Worm (Caenorhabditis elegans) whole organism, L1 larva: ENCODE results near the gene rpl-33.
"Not testable (repeated sequence)": the region's sequence is repeated elsewhere in the genome, so short reads cannot be mapped to it uniquely, and the experiment has no call there.

Source experiments
- C16A3.4 ChIP-seq: fragments of 150-350 bp; optimal IDR thresholded peaks from 2 replicates; lab custom pipeline; 2014; ENCODE audit warnings: missing biosample characterization, missing genetic modification characterization
- C34B4.2 ChIP-seq: sonication (generic microtip); optimal IDR thresholded peaks from 2 replicates; lab custom pipeline; 2017; ENCODE audit warnings: mild to moderate bottlenecking, missing genetic modification characterization, missing compliant biosample characterization
- aha-1 ChIP-seq: fragments of 150-350 bp; optimal IDR thresholded peaks from 2 replicates; lab custom pipeline; 2014; ENCODE audit warnings: missing biosample characterization, missing genetic modification characterization
- alr-1 ChIP-seq: fragments of 200-800 bp; sonication (Bioruptor generic); optimal IDR thresholded peaks from 2 replicates; lab custom pipeline; 2018; ENCODE audit warnings: borderline replicate concordance, mild to moderate bottlenecking, missing genetic modification characterization, missing compliant biosample characterization
- blmp-1 ChIP-seq: fragments of 150-350 bp; optimal IDR thresholded peaks from 2 replicates; lab custom pipeline; 2014; ENCODE audit warnings: missing biosample characterization, missing genetic modification characterization
- ceh-63 ChIP-seq: fragments of 200-800 bp; sonication (Bioruptor generic); optimal IDR thresholded peaks from 2 replicates; lab custom pipeline; 2018; ENCODE audit warnings: mild to moderate bottlenecking, missing genetic modification characterization, missing compliant biosample characterization
- ceh-82 ChIP-seq, 3 experiments: fragments of 150-350 bp in 1 of 3; sonication (generic microtip) in 2 of 3; optimal IDR thresholded peaks; 2 replicates each; lab custom pipeline; 2014 to 2017; ENCODE audit warnings: missing biosample characterization in 3 of 3, missing genetic modification characterization in 3 of 3
- ceh-88 ChIP-seq: fragments of 200-800 bp; sonication (Bioruptor generic); IDR thresholded peaks from 2 replicates; pipeline ENCODE4 v1.3.6; 2022; ENCODE audit warnings: missing genetic modification characterization, missing compliant biosample characterization
- ceh-90 ChIP-seq: sonication (generic microtip); optimal IDR thresholded peaks from 2 replicates; lab custom pipeline; 2016; ENCODE audit warnings: missing genetic modification characterization, missing compliant biosample characterization
- ces-1 ChIP-seq: fragments of 150-350 bp; optimal IDR thresholded peaks from 2 replicates; lab custom pipeline; 2014; ENCODE audit warnings: missing biosample characterization, missing genetic modification reagents, missing genetic modification characterization
- efl-1 ChIP-seq, 4 experiments: fragments of 150-350 bp; optimal IDR thresholded peaks in 3 of 4; peaks in 1 of 4; 1 replicate in 1 of 4; 2 replicates in 3 of 4; lab custom pipeline; 2014; ENCODE audit warnings: missing biosample characterization in 2 of 4, missing genetic modification characterization in 2 of 4, missing genetic modification reagents in 2 of 4
- efl-3 ChIP-seq: fragments of 200-800 bp; sonication (Bioruptor generic); optimal IDR thresholded peaks from 2 replicates; lab custom pipeline; 2018; ENCODE audit warnings: mild to moderate bottlenecking, missing genetic modification characterization, missing compliant biosample characterization
- egl-13 ChIP-seq: sonication (generic microtip); optimal IDR thresholded peaks from 2 replicates; lab custom pipeline; 2016; ENCODE audit warnings: missing genotype, missing genetic modification reagents, missing genetic modification characterization, missing compliant biosample characterization
- fkh-4 ChIP-seq: sonication (generic microtip); optimal IDR thresholded peaks from 2 replicates; lab custom pipeline; 2016; ENCODE audit warnings: missing compliant biosample characterization, missing genetic modification characterization, borderline replicate concordance
- grh-1 ChIP-seq: fragments of 200-800 bp; sonication (Bioruptor generic); IDR thresholded peaks from 2 replicates; pipeline ENCODE4 v1.3.6; 2022; ENCODE audit warnings: missing genetic modification reagents, missing genetic modification characterization, missing compliant biosample characterization
- hlh-4 ChIP-seq: sonication (generic microtip); optimal IDR thresholded peaks from 2 replicates; lab custom pipeline; 2016; ENCODE audit warnings: mild to moderate bottlenecking, missing genetic modification characterization, missing compliant biosample characterization
- hpl-2 ChIP-seq: fragments of 150-350 bp; optimal IDR thresholded peaks from 2 replicates; lab custom pipeline; 2014; ENCODE audit warnings: missing biosample characterization, missing genetic modification reagents, missing genetic modification characterization
- isw-1 ChIP-seq: fragments of 200-800 bp; sonication (Bioruptor generic); IDR thresholded peaks from 2 replicates; pipeline ENCODE4 v1.3.6; 2022; ENCODE audit warnings: missing genetic modification characterization, missing compliant biosample characterization
- lin-15B ChIP-seq: fragments of 150-350 bp; sonication (generic microtip); optimal IDR thresholded peaks from 3 replicates; lab custom pipeline; 2014; ENCODE audit warnings: missing biosample characterization, missing genetic modification characterization
- lin-35 ChIP-seq, 2 experiments: fragments of 150-350 bp; optimal IDR thresholded peaks; 2 replicates each; lab custom pipeline; 2014; ENCODE audit warnings: missing biosample characterization in 2 of 2, missing genetic modification characterization in 2 of 2, missing genetic modification reagents in 2 of 2
- lin-39 ChIP-seq: fragments of 150-350 bp; optimal IDR thresholded peaks from 2 replicates; lab custom pipeline; 2014; ENCODE audit warnings: missing biosample characterization, missing genetic modification reagents, missing genetic modification characterization
- lir-3 ChIP-seq: sonication (generic microtip); optimal IDR thresholded peaks from 2 replicates; lab custom pipeline; 2016; ENCODE audit warnings: mild to moderate bottlenecking, missing genetic modification characterization, moderate library complexity, missing compliant biosample characterization; ENCODE audit not compliant: poor library complexity
- lsy-2 ChIP-seq, 2 experiments: fragments of 150-350 bp; optimal IDR thresholded peaks; 2 replicates each; lab custom pipeline; 2014; ENCODE audit warnings: missing biosample characterization in 2 of 2, missing genetic modification characterization in 2 of 2
- mep-1 ChIP-seq: fragments of 150-350 bp; optimal IDR thresholded peaks from 2 replicates; lab custom pipeline; 2014; ENCODE audit warnings: missing biosample characterization, missing genetic modification characterization
- nhr-11 ChIP-seq: fragments of 150-350 bp; optimal IDR thresholded peaks from 2 replicates; lab custom pipeline; 2014; ENCODE audit warnings: missing biosample characterization, missing genetic modification characterization
- nhr-19 ChIP-seq: fragments of 200-800 bp; sonication (Bioruptor generic); conservative IDR thresholded peaks from 2 replicates; pipeline ENCODE4 v1.3.6; 2022; ENCODE audit warnings: missing genetic modification characterization, missing compliant biosample characterization
- nhr-20 ChIP-seq: sonication (generic microtip); optimal IDR thresholded peaks from 2 replicates; lab custom pipeline; 2016; ENCODE audit warnings: mild to moderate bottlenecking, missing genetic modification characterization, missing compliant biosample characterization
- nhr-237 ChIP-seq: fragments of 150-350 bp; optimal IDR thresholded peaks from 2 replicates; lab custom pipeline; 2014; ENCODE audit warnings: missing biosample characterization, missing genetic modification characterization
- nhr-76 ChIP-seq: sonication (generic microtip); optimal IDR thresholded peaks from 2 replicates; lab custom pipeline; 2017; ENCODE audit warnings: missing biosample characterization, missing genetic modification characterization
- nhr-77 ChIP-seq: fragments of 150-350 bp; optimal IDR thresholded peaks from 2 replicates; lab custom pipeline; 2014; ENCODE audit warnings: missing biosample characterization, missing genetic modification characterization
- nhr-84 ChIP-seq: sonication (generic microtip); optimal IDR thresholded peaks from 2 replicates; lab custom pipeline; 2017; ENCODE audit warnings: missing biosample characterization, missing genetic modification characterization
- pag-3 ChIP-seq: sonication (generic microtip); optimal IDR thresholded peaks from 2 replicates; lab custom pipeline; 2017; ENCODE audit warnings: missing genetic modification characterization, mild to moderate bottlenecking, missing compliant biosample characterization, antibody characterized with exemption, borderline replicate concordance; ENCODE audit not compliant: insufficient read depth
- pqm-1 ChIP-seq: sonication (generic microtip); optimal IDR thresholded peaks from 3 replicates; lab custom pipeline; 2017; ENCODE audit warnings: missing biosample characterization, missing genetic modification characterization
- skn-1 ChIP-seq: fragments of 150-350 bp; optimal IDR thresholded peaks from 2 replicates; lab custom pipeline; 2014; ENCODE audit warnings: missing biosample characterization, missing genetic modification characterization
- snpc-4 ChIP-seq: fragments of 150-350 bp; optimal IDR thresholded peaks from 2 replicates; lab custom pipeline; 2014; ENCODE audit warnings: missing biosample characterization, missing genetic modification characterization
- snu-23 ChIP-seq: sonication (generic microtip); optimal IDR thresholded peaks from 2 replicates; lab custom pipeline; 2016; ENCODE audit warnings: missing genetic modification characterization, missing compliant biosample characterization
- sptf-1 ChIP-seq: fragments of 150-350 bp; optimal IDR thresholded peaks from 2 replicates; lab custom pipeline; 2014; ENCODE audit warnings: missing biosample characterization, missing genetic modification characterization
- sup-37 ChIP-seq: fragments of 200-800 bp; sonication (Bioruptor generic); optimal IDR thresholded peaks from 2 replicates; lab custom pipeline; 2018; ENCODE audit warnings: mild to moderate bottlenecking, missing genetic modification characterization, missing compliant biosample characterization
- tlp-1 ChIP-seq: fragments of 150-350 bp; optimal IDR thresholded peaks from 2 replicates; lab custom pipeline; 2014; ENCODE audit warnings: missing biosample characterization, missing genetic modification characterization
- unc-130 ChIP-seq: fragments of 150-350 bp; optimal IDR thresholded peaks from 2 replicates; lab custom pipeline; 2017; ENCODE audit warnings: missing biosample characterization, missing genetic modification characterization, inconsistent platforms
- unc-30 ChIP-seq: sonication (generic microtip); optimal IDR thresholded peaks from 2 replicates; lab custom pipeline; 2017; ENCODE audit warnings: missing biosample characterization, missing genetic modification characterization
- unc-62 ChIP-seq: fragments of 150-350 bp; optimal IDR thresholded peaks from 2 replicates; lab custom pipeline; 2014; ENCODE audit warnings: missing biosample characterization, missing genetic modification reagents, missing genetic modification characterization
- unc-86 ChIP-seq: sonication (generic microtip); optimal IDR thresholded peaks from 2 replicates; lab custom pipeline; 2016; ENCODE audit warnings: missing genetic modification characterization, missing compliant biosample characterization
- unc-98 ChIP-seq: fragments of 200-800 bp; sonication (Bioruptor generic); IDR thresholded peaks from 2 replicates; pipeline ENCODE4 v1.3.6; 2022; ENCODE audit warnings: missing genetic modification characterization, missing compliant biosample characterization
- xbp-1 ChIP-seq: sonication (generic microtip); optimal IDR thresholded peaks from 2 replicates; lab custom pipeline; 2016; ENCODE audit warnings: missing genetic modification characterization, missing compliant biosample characterization
- zag-1 ChIP-seq: fragments of 150-350 bp; optimal IDR thresholded peaks from 2 replicates; lab custom pipeline; 2014; ENCODE audit warnings: missing biosample characterization, missing genetic modification characterization

Gene rpl-33

DNA sequence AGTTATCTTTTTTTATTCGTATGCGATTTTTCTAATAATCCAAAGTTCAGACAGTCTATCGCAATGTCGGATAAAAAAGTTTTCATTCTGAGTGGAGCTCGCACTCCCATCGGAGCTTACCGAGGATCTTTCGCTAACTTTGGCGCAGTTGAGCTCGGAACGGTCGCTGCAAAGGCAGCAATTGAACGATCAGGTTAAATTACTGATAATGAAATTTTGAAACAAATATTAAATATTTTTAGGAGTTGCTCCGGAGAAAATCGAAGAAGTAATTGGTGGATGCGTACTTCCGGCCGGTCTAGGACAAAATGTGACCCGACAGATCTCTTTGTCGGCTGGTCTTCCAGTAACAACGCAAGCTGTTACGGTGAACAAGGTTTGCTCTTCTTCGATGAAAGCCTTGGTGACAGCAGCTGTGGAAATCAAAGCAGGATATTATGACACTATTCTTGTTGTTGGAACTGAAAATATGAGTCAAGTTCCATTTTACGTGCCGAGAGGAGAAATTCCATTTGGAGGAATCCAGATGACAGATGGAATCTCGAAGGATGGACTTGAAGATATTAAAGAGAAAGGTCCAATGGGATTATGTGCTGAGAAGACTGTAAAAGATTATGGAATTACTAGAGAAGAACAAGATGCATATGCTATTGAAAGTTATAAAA lies 29.7 kb upstream of the rpl-33 start, which contains the start of gene T02G5.7:
Gene T02G5.7 (plus strand): TSS at position 51 of the 665 bp plus-strand sequence.
- TF ChIP-seq lir-3 = no peak
- 0 out of 2 replicates have a peak, but pooled peaks have one; percentile 5 for TF ChIP-seq grh-1 (GFP tag; lab: Robert Waterston, UW)
- TF ChIP-seq unc-86 (tag; lab: Kevin White, UChicago) = no peak
- no peak for TF ChIP-seq ceh-63 (GFP tag; lab: Kevin White, UChicago)
- TF ChIP-seq snpc-4 = no peak

DNA sequence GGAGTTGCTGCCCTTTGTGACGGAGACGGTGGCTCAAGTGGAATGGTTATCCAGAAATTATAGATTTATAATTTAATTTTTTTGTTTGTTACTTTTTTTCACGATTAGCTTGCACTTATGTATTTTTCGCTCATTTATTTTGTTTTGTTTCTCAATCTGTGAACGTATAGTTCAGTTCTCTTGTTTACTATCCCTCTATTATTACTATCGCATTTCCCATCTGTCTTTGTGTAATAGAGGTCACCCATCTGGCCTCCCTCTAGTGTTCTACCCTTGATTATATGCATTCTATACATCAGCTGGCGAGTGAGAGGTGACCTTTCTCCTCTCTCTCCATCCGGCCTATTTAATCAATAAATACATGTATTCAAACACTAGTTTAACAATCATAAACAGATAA lies 21.3 kb upstream of the rpl-33 start, which contains the start of the genes T02G5.14 and T02G5.15:
Gene T02G5.14 (plus strand): TSS at position 301 of the 400 bp plus-strand sequence.
Gene T02G5.15 (plus strand): TSS at position 301 of the 400 bp plus-strand sequence.
- not testable (repeated sequence) for TF ChIP-seq lin-39 (tag; lab: Kevin White, UChicago); egl-13; fkh-4 (tag; lab: Kevin White, UChicago)
- TF ChIP-seq, all 84 proteins: peak for 0; not testable (repeated sequence) for 84

DNA sequence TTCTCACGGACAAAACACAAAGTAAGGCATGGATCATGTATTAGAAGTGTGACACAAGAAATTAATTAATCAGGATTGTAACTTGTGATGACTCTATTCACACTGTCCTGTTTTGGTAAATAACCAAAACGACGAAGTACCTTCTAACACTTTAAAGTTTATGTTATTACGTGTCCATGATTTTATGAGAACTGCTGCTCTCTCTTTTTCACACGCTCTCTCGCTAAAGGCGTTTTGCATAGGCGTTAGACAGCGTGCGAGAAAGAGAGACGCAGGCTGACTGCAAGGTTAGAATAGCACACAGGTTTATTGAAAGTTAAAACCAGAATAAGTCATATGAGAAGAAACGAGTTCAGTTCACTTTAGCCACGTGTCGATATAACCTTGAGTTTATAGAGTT lies 15.3 kb upstream of the rpl-33 start:
- TF ChIP-seq C16A3.4 = no peak
- peak; percentile 44 for TF ChIP-seq efl-1 (optimal IDR thresholded peaks at IDR 0.05; lab: Kevin White, UChicago)
- TF ChIP-seq efl-1 (GFP tag; optimal IDR thresholded peaks at IDR 0.05 in 1 of 2; lab: Kevin White, UChicago) = no peak
- no peak for TF ChIP-seq nhr-237 (tag; lab: Kevin White, UChicago)
- peak; percentile 96 for TF ChIP-seq grh-1 (GFP tag; lab: Robert Waterston, UW)
- TF ChIP-seq nhr-20 = peak; percentile 83
- TF ChIP-seq aha-1 (tag; lab: Kevin White, UChicago) = no peak
- peak; percentile 55 for TF ChIP-seq nhr-19 (GFP tag; lab: Robert Waterston, UW)
- TF ChIP-seq hlh-4 (tag; lab: Kevin White, UChicago) = no peak
- TF ChIP-seq sptf-1 (tag; lab: Kevin White, UChicago) = no peak
- no peak for TF ChIP-seq ces-1
- peak in 1 of 2 experiments; percentile 51 for TF ChIP-seq lin-35 (GFP tag; optimal IDR thresholded peaks at IDR 0.05; lab: Kevin White, UChicago)
- TF ChIP-seq nhr-76 (tag; lab: Kevin White, UChicago) = no peak
- peak; percentile 12 for TF ChIP-seq blmp-1 (tag; lab: Kevin White, UChicago)
- TF ChIP-seq skn-1 (tag; lab: Kevin White, UChicago) = no peak
- TF ChIP-seq unc-30 (tag; lab: Kevin White, UChicago) = no peak
- TF ChIP-seq tlp-1 (tag; lab: Kevin White, UChicago) = no peak
- TF ChIP-seq unc-98 (GFP tag; lab: Robert Waterston, UW) = no peak
- TF ChIP-seq zag-1 (tag; lab: Kevin White, UChicago) = no peak
- TF ChIP-seq lin-15B (tag; lab: Kevin White, UChicago) = no peak
- TF ChIP-seq xbp-1 (tag; lab: Kevin White, UChicago) = peak; percentile 58
- no peak for TF ChIP-seq snpc-4
- no peak for TF ChIP-seq sup-37 (GFP tag; lab: Kevin White, UChicago)
- no peak for TF ChIP-seq egl-13
- TF ChIP-seq mep-1 (tag; lab: Kevin White, UChicago) = peak; percentile 42
- no peak for TF ChIP-seq ceh-63 (GFP tag; lab: Kevin White, UChicago)
- no peak for TF ChIP-seq C34B4.2 (tag; lab: Kevin White, UChicago)
- TF ChIP-seq lsy-2 (tag; optimal IDR thresholded peaks at IDR 0.05; lab: Kevin White, UChicago) = peak; percentile 26 to 54
- TF ChIP-seq ceh-88 (GFP tag; lab: Robert Waterston, UW) = peak; percentile 25; the same call in 1 of the 2 replicates
- no peak for TF ChIP-seq unc-86 (tag; lab: Kevin White, UChicago)
- no peak for TF ChIP-seq unc-130 (tag; lab: Kevin White, UChicago)
- no peak for TF ChIP-seq unc-62 (GFP tag; lab: Kevin White, UChicago)
- no peak for TF ChIP-seq ceh-82 (tag; optimal IDR thresholded peaks at IDR 0.05; lab: Kevin White, UChicago)
- TF ChIP-seq ceh-90 = no peak
- peak; percentile 73 for TF ChIP-seq snu-23 (GFP tag; lab: Kevin White, UChicago)
- no peak for TF ChIP-seq hpl-2 (GFP tag; lab: Kevin White, UChicago)
- TF ChIP-seq lir-3 = peak; percentile 41
- TF ChIP-seq pqm-1 (tag; lab: Kevin White, UChicago) = no peak
- TF ChIP-seq alr-1 (tag; lab: Kevin White, UChicago) = no peak
- no peak for TF ChIP-seq nhr-77
- no peak for TF ChIP-seq nhr-84 (tag; lab: Kevin White, UChicago)
- no peak for TF ChIP-seq pag-3 (tag; lab: Kevin White, UChicago)
- no peak for TF ChIP-seq nhr-11 (tag; lab: Kevin White, UChicago)
- no peak for TF ChIP-seq efl-3 (GFP tag; lab: Kevin White, UChicago)
- TF ChIP-seq isw-1 (GFP tag; lab: Robert Waterston, UW) = peak; percentile 12; the same call in 1 of the 2 replicates
